Fruit fly (Drosophila melanogaster) whole organism, prepupa: ENCODE data around the gene CG43678.

Experiments used
- CG16779 ChIP-seq: fragments of 200-800 bp; sonication (Bioruptor generic); optimal IDR thresholded peaks from 3 replicates; lab custom pipeline; 2017; ENCODE audit warnings: missing biosample characterization, mild to moderate bottlenecking, missing genetic modification characterization
- CG3919 ChIP-seq: fragments of 200-800 bp; sonication (Bioruptor generic); optimal IDR thresholded peaks from 3 replicates; lab custom pipeline; 2016; ENCODE audit warnings: missing biosample characterization, missing genetic modification characterization
- CG6276 ChIP-seq: fragments of 200-800 bp; sonication (Bioruptor generic); optimal IDR thresholded peaks from 2 replicates; lab custom pipeline; 2017; ENCODE audit warnings: missing biosample characterization, mild to moderate bottlenecking, missing genetic modification characterization
- CG6854 ChIP-seq: fragments of 200-800 bp; sonication (Bioruptor generic); optimal IDR thresholded peaks from 2 replicates; lab custom pipeline; 2017; ENCODE audit warnings: missing biosample characterization, mild to moderate bottlenecking, missing genetic modification characterization
- CG7368 ChIP-seq: fragments of 200-800 bp; sonication (Bioruptor generic); optimal IDR thresholded peaks from 3 replicates; lab custom pipeline; 2016; ENCODE audit warnings: missing biosample characterization, missing genetic modification characterization
- CG8119 ChIP-seq: fragments of 200-800 bp; sonication (Bioruptor generic); IDR thresholded peaks from 3 replicates; pipeline ENCODE4 v1.3.6; 2022; ENCODE audit warnings: missing biosample characterization, missing genetic modification characterization
- CG8632 ChIP-seq: fragments of 200-800 bp; sonication (Bioruptor generic); optimal IDR thresholded peaks from 3 replicates; lab custom pipeline; 2016; ENCODE audit warnings: missing biosample characterization, missing genetic modification characterization
- Eip78C ChIP-seq: fragments of 200-800 bp; sonication (Bioruptor generic); peaks from one replicate; lab custom pipeline; 2016; ENCODE audit warnings: missing biosample characterization, missing genetic modification characterization
- Ets21C ChIP-seq: fragments of 200-800 bp; sonication (Bioruptor generic); optimal IDR thresholded peaks from 3 replicates; lab custom pipeline; 2016; ENCODE audit warnings: missing biosample characterization, missing genetic modification characterization
- Hr39 ChIP-seq: fragments of 200-800 bp; sonication (Bioruptor generic); optimal IDR thresholded peaks from 2 replicates; lab custom pipeline; 2016; ENCODE audit warnings: missing biosample characterization, missing genetic modification characterization
- Sox102F ChIP-seq: fragments of 200-800 bp; sonication (Bioruptor generic); optimal IDR thresholded peaks from 2 replicates; lab custom pipeline; 2016; ENCODE audit warnings: missing biosample characterization, mild to moderate bottlenecking, missing genetic modification characterization

dm6 chr3L:15007271-15007948, 41.9 kb downstream of the CG43678 start:
- TF ChIP-seq CG7368 (GFP tag; lab: Kevin White, UChicago) (no peak), CG16779 (tag; lab: Kevin White, UChicago) (no peak), CG8632 (GFP tag; lab: Kevin White, UChicago) (peak; percentile 7), CG8119 (GFP tag; lab: Robert Waterston, UW) (peak; percentile 59), CG6854 (GFP tag; lab: Kevin White, UChicago) (no peak), Sox102F (peak; percentile 17), CG6276 (no peak), CG3919 (GFP tag; lab: Kevin White, UChicago) (no peak), Ets21C (GFP tag; lab: Kevin White, UChicago) (peak; percentile 16), Hr39 (GFP tag; lab: Kevin White, UChicago) (no peak), Eip78C (peak; percentile 90)
